Fruit fly (Drosophila melanogaster): ENCODE results near the gene omd.
A peak's percentile ranks its signal among the peaks of the same experiment; 100 is the strongest.

dm6 chr3R:13656294-13656693 lies 30.7 kb downstream of the omd start, which contains the start of gene Rbp4:
- TF ChIP-seq Hr96 (GFP tag; optimal IDR thresholded peaks at IDR 0.05) (no peak), bab1 (GFP tag; optimal IDR thresholded peaks at IDR 0.05) (no peak), CG12768 (GFP tag; optimal IDR thresholded peaks at IDR 0.05) (no peak), Clk (GFP tag; optimal IDR thresholded peaks at IDR 0.05) (no peak), pad (GFP tag; optimal IDR thresholded peaks at IDR 0.05) (no peak), cnc (optimal IDR thresholded peaks at IDR 0.05) (peak in 1 of 2 experiments; percentile 32), CG7101 (tag; optimal IDR thresholded peaks at IDR 0.05) (no peak), kay (GFP tag; ENCODE audit: borderline replicate concordance) (no peak), Crg-1 (GFP tag; optimal IDR thresholded peaks at IDR 0.05) (no peak), CG1620 (GFP tag; optimal IDR thresholded peaks at IDR 0.05) (no peak), CG33017 (tag; optimal IDR thresholded peaks at IDR 0.05) (no peak), tj (GFP tag; optimal IDR thresholded peaks at IDR 0.05) (no peak)
